Fruit fly (Drosophila melanogaster) whole organism, embryonic: ENCODE results near the gene Dad1.

ENCODE experiments used
- CG10274 ChIP-seq: fragments of 200-800 bp; sonication (Bioruptor generic); optimal IDR thresholded peaks from 3 replicates; lab custom pipeline; 2017; ENCODE audit warnings: missing biosample characterization, mild to moderate bottlenecking, missing genetic modification characterization
- CG11247 ChIP-seq: fragments of 200-800 bp; sonication (Bioruptor generic); IDR thresholded peaks from 2 replicates; pipeline ENCODE4 v1.3.6; 2022; ENCODE audit warnings: missing biosample characterization, missing genetic modification characterization
- CG12219 ChIP-seq: fragments of 200-800 bp; sonication (Bioruptor generic); optimal IDR thresholded peaks from 3 replicates; lab custom pipeline; 2018; ENCODE audit warnings: missing biosample characterization, mild to moderate bottlenecking, missing genetic modification characterization
- CG12391 ChIP-seq: fragments of 200-800 bp; sonication (Bioruptor generic); optimal IDR thresholded peaks from 3 replicates; lab custom pipeline; 2018; ENCODE audit warnings: missing biosample characterization, mild to moderate bottlenecking, missing genetic modification characterization, moderate library complexity
- CG15011 ChIP-seq: fragments of 200-800 bp; sonication (Bioruptor generic); optimal IDR thresholded peaks from 3 replicates; lab custom pipeline; 2018; ENCODE audit warnings: missing biosample characterization, mild to moderate bottlenecking, missing genetic modification characterization
- CG1529 ChIP-seq: fragments of 200-800 bp; sonication (Bioruptor generic); optimal IDR thresholded peaks from 3 replicates; lab custom pipeline; 2018; ENCODE audit warnings: missing biosample characterization, missing genetic modification characterization
- CG17328 ChIP-seq: fragments of 200-800 bp; sonication (Bioruptor generic); IDR thresholded peaks from 2 replicates; pipeline ENCODE4 v1.3.6; 2022; ENCODE audit warnings: missing biosample characterization, missing genetic modification characterization
- CG18011 ChIP-seq: fragments of 200-800 bp; sonication (Bioruptor generic); optimal IDR thresholded peaks from 2 replicates; lab custom pipeline; 2017; ENCODE audit warnings: missing biosample characterization, missing genetic modification characterization, mild to moderate bottlenecking, moderate library complexity, missing genotype
- CG6272 ChIP-seq: fragments of 200-800 bp; sonication (Bioruptor generic); IDR thresholded peaks from 2 replicates; pipeline ENCODE4 v1.3.6; 2022; ENCODE audit warnings: missing biosample characterization, missing genetic modification characterization
- CG6683 ChIP-seq: fragments of 200-800 bp; sonication (Bioruptor generic); optimal IDR thresholded peaks from 2 replicates; lab custom pipeline; 2017; ENCODE audit warnings: missing biosample characterization, mild to moderate bottlenecking, missing genetic modification characterization, missing genetic modification reagents
- CG8924 ChIP-seq: fragments of 200-800 bp; optimal IDR thresholded peaks from 3 replicates; lab custom pipeline; 2019; ENCODE audit warnings: missing biosample characterization, mild to moderate bottlenecking, missing genetic modification characterization, moderate library complexity
- Ets65A ChIP-seq: fragments of 200-800 bp; sonication (Bioruptor generic); peaks from one replicate; lab custom pipeline; 2016; ENCODE audit warnings: missing biosample characterization, missing genetic modification characterization
- Ets97D ChIP-seq: fragments of 200-800 bp; sonication (Bioruptor generic); optimal IDR thresholded peaks from 3 replicates; lab custom pipeline; 2016; ENCODE audit warnings: missing biosample characterization, missing genetic modification characterization
- Gug ChIP-seq: fragments of 200-800 bp; sonication (Bioruptor generic); IDR thresholded peaks from 4 replicates; pipeline ENCODE4 v1.3.6; 2022; ENCODE audit warnings: missing biosample characterization, missing genetic modification characterization
- HmgD ChIP-seq: fragments of 200-800 bp; sonication (Bioruptor generic); optimal IDR thresholded peaks from 3 replicates; lab custom pipeline; 2016; ENCODE audit warnings: missing biosample characterization, missing genetic modification characterization
- Hmx ChIP-seq: fragments of 200-800 bp; sonication (Bioruptor generic); optimal IDR thresholded peaks from 2 replicates; lab custom pipeline; 2016; ENCODE audit warnings: missing biosample characterization, missing genetic modification characterization
- Mad ChIP-seq: fragments of 200-800 bp; sonication (Bioruptor generic); optimal IDR thresholded peaks from 2 replicates; lab custom pipeline; 2016; ENCODE audit warnings: missing biosample characterization, missing genetic modification characterization
- Mrtf ChIP-seq: fragments of 200-800 bp; sonication (Bioruptor generic); IDR thresholded peaks from 3 replicates; pipeline ENCODE4 v1.3.6; 2022; ENCODE audit warnings: missing biosample characterization, missing genetic modification characterization
- NC2β ChIP-seq: fragments of 200-800 bp; sonication (Bioruptor generic); optimal IDR thresholded peaks from 2 replicates; lab custom pipeline; 2016; ENCODE audit warnings: missing biosample characterization, missing genetic modification characterization
- NfI ChIP-seq: fragments of 200-800 bp; sonication (Bioruptor generic); optimal IDR thresholded peaks from 3 replicates; lab custom pipeline; 2018; ENCODE audit warnings: missing biosample characterization, mild to moderate bottlenecking, missing genetic modification characterization, moderate library complexity
- Optix ChIP-seq: fragments of 200-800 bp; sonication (Bioruptor generic); IDR thresholded peaks from 3 replicates; pipeline ENCODE4 v1.3.6; 2022; ENCODE audit warnings: missing biosample characterization, missing genetic modification characterization
- Sin3A ChIP-seq: fragments of >200 bp; optimal IDR thresholded peaks from 2 replicates; lab custom pipeline; 2018
- Six4 ChIP-seq: fragments of 200-800 bp; sonication (Bioruptor generic); optimal IDR thresholded peaks from 2 replicates; lab custom pipeline; 2016; ENCODE audit warnings: missing biosample characterization, missing genetic modification characterization
- TFAM ChIP-seq: fragments of 200-800 bp; sonication (Bioruptor generic); optimal IDR thresholded peaks from 2 replicates; lab custom pipeline; 2017; ENCODE audit warnings: missing biosample characterization, missing genetic modification characterization, inconsistent platforms
- Usf ChIP-seq: fragments of 200-800 bp; sonication (Bioruptor generic); optimal IDR thresholded peaks from 2 replicates; lab custom pipeline; 2017; ENCODE audit warnings: missing genotype, missing biosample characterization, missing genetic modification characterization
- Xrp1 ChIP-seq: fragments of 200-800 bp; sonication (Bioruptor generic); IDR thresholded peaks from 2 replicates; pipeline ENCODE4 v1.3.6; 2022; ENCODE audit warnings: missing biosample characterization, missing genetic modification characterization
- abd-A ChIP-seq: fragments of 200-800 bp; sonication (Bioruptor generic); optimal IDR thresholded peaks from 3 replicates; lab custom pipeline; 2019; ENCODE audit warnings: missing biosample characterization, mild to moderate bottlenecking, missing genetic modification characterization, moderate library complexity
- ap ChIP-seq: fragments of 200-800 bp; sonication (Bioruptor generic); IDR thresholded peaks from 2 replicates; pipeline ENCODE4 v1.3.6; 2022; ENCODE audit warnings: missing biosample characterization, missing genetic modification characterization
- btn ChIP-seq: fragments of 200-800 bp; sonication (Bioruptor generic); optimal IDR thresholded peaks from 2 replicates; lab custom pipeline; 2016; ENCODE audit warnings: missing biosample characterization, missing genetic modification characterization
- da ChIP-seq: fragments of 200-800 bp; sonication (Bioruptor generic); optimal IDR thresholded peaks from 2 replicates; lab custom pipeline; 2016; ENCODE audit warnings: missing biosample characterization, missing genetic modification characterization
- dan ChIP-seq: fragments of 200-800 bp; sonication (Bioruptor generic); IDR thresholded peaks from 2 replicates; pipeline ENCODE4 v1.3.6; 2022; ENCODE audit warnings: missing biosample characterization, missing genetic modification characterization
- dimm ChIP-seq: fragments of 200-800 bp; sonication (Bioruptor generic); IDR thresholded peaks from 2 replicates; pipeline ENCODE4 v1.3.6; 2022; ENCODE audit warnings: missing biosample characterization, missing genetic modification characterization
- fd96Cb ChIP-seq: fragments of 200-800 bp; sonication (Bioruptor generic); optimal IDR thresholded peaks from 2 replicates; lab custom pipeline; 2018; ENCODE audit warnings: missing biosample characterization, mild to moderate bottlenecking, missing genetic modification characterization, moderate library complexity
- gt ChIP-seq: fragments of 200-800 bp; sonication (Bioruptor generic); IDR thresholded peaks from 2 replicates; pipeline ENCODE4 v1.3.6; 2022; ENCODE audit warnings: missing biosample characterization, missing genetic modification characterization
- kay ChIP-seq: fragments of 200-800 bp; sonication (Bioruptor generic); optimal IDR thresholded peaks from 2 replicates; lab custom pipeline; 2016; ENCODE audit warnings: missing biosample characterization, missing genetic modification characterization
- ken ChIP-seq: fragments of 200-800 bp; sonication (Bioruptor generic); IDR thresholded peaks from 3 replicates; pipeline ENCODE4 v1.3.6; 2022; ENCODE audit warnings: missing biosample characterization, missing genetic modification characterization
- klu ChIP-seq: fragments of 200-800 bp; sonication (Bioruptor generic); IDR thresholded peaks from 2 replicates; pipeline ENCODE4 v1.3.6; 2022; ENCODE audit warnings: missing biosample characterization, missing genetic modification characterization
- lbe ChIP-seq: fragments of 200-800 bp; sonication (Bioruptor generic); optimal IDR thresholded peaks from 2 replicates; lab custom pipeline; 2016; ENCODE audit warnings: missing biosample characterization, mild to moderate bottlenecking, missing genetic modification characterization
- pita ChIP-seq: fragments of 200-800 bp; sonication (Bioruptor generic); optimal IDR thresholded peaks from 2 replicates; lab custom pipeline; 2017; ENCODE audit warnings: missing biosample characterization, mild to moderate bottlenecking, missing genetic modification characterization
- psq ChIP-seq: fragments of 200-800 bp; sonication (Bioruptor generic); optimal IDR thresholded peaks from 2 replicates; lab custom pipeline; 2017; ENCODE audit warnings: missing biosample characterization, missing genetic modification characterization
- schlank ChIP-seq: fragments of 200-800 bp; sonication (Bioruptor generic); optimal IDR thresholded peaks from 2 replicates; lab custom pipeline; 2018; ENCODE audit warnings: missing biosample characterization, mild to moderate bottlenecking, missing genetic modification characterization
- so ChIP-seq: fragments of 200-800 bp; sonication (Bioruptor generic); IDR thresholded peaks from 3 replicates; pipeline ENCODE4 v1.3.6; 2022; ENCODE audit warnings: missing biosample characterization, missing genetic modification characterization
- tap ChIP-seq: fragments of 200-800 bp; optimal IDR thresholded peaks from 3 replicates; lab custom pipeline; 2019; ENCODE audit warnings: missing biosample characterization, mild to moderate bottlenecking, missing genetic modification characterization, moderate library complexity
- tin ChIP-seq: fragments of 200-800 bp; sonication (Bioruptor generic); optimal IDR thresholded peaks from 3 replicates; lab custom pipeline; 2016; ENCODE audit warnings: missing biosample characterization, missing genetic modification characterization
- tll ChIP-seq, 2 experiments: fragments of 200-800 bp in 1 of 2; fragments of >200 bp in 1 of 2; sonication (Bioruptor generic) in 1 of 2; optimal IDR thresholded peaks; 2 replicates each; lab custom pipeline; 2017 to 2019; ENCODE audit warnings: missing biosample characterization in 2 of 2, missing genetic modification characterization in 2 of 2, mild to moderate bottlenecking in 1 of 2, moderate library complexity in 1 of 2
- trem ChIP-seq: fragments of 200-800 bp; optimal IDR thresholded peaks from 3 replicates; lab custom pipeline; 2019; ENCODE audit warnings: missing biosample characterization, mild to moderate bottlenecking, missing genetic modification characterization, moderate library complexity
- ttk ChIP-seq: fragments of 200-800 bp; sonication (Bioruptor generic); IDR thresholded peaks from 2 replicates; pipeline ENCODE4 v2.1.2; 2022; ENCODE audit warnings: missing biosample characterization, missing genetic modification characterization
- tx ChIP-seq: fragments of 200-800 bp; sonication (Bioruptor generic); optimal IDR thresholded peaks from 2 replicates; lab custom pipeline; 2016; ENCODE audit warnings: missing biosample characterization, missing genetic modification characterization
- vnd ChIP-seq: fragments of 200-800 bp; sonication (Bioruptor generic); IDR thresholded peaks from 3 replicates; pipeline ENCODE4 v1.3.6; 2022; ENCODE audit warnings: missing biosample characterization, missing genetic modification characterization; ENCODE audit not compliant: partially characterized antibody
- z ChIP-seq: fragments of 200-800 bp; sonication (Bioruptor generic); IDR thresholded peaks from 3 replicates; pipeline ENCODE4 v1.3.6; 2022; ENCODE audit warnings: missing biosample characterization, missing genetic modification characterization
- zfh2 ChIP-seq: fragments of 200-800 bp; sonication (Bioruptor generic); optimal IDR thresholded peaks from 2 replicates; lab custom pipeline; 2016; ENCODE audit warnings: missing biosample characterization, missing genetic modification characterization

The Dad1 gene

DNA sequence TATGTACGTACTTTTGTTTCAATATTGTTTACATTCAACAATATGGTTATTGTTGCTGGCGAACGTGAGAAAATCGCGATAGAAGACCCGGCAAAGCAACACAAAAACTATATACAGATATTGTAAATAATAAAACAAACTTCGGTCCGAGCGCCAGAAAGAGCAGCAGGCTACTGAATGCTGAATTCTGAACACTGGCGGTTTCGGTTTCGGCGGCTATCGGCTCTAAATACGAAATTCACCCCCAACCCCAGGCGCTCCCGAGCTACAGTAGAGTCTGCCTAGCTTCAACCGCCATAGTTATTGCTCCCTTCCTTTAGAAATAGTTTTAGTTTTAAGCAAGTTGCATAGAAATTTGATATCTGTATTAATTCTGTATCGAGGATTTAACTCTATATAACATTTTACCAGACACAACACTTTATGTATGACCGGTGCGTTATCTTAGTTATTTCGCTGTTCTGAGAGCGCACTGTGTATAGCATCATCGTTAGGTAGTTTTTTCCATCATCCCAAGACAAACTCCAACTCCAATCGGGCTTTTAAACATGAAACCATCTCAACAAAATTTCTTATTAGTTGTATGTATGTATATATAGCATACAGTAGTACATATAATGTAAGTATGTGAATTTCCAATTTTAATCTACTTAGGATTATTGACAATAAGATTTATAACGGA is 21.5 kb downstream of the Dad1 start, which contains the start of gene CG7627 (continued):
- TF ChIP-seq Sin3A (lab: Kevin White, UChicago): no peak
- peak; percentile 80 for TF ChIP-seq CG17328 (GFP tag; lab: Robert Waterston, UW)
- peak; percentile 2 for TF ChIP-seq abd-A
- TF ChIP-seq trem: peak; percentile 25
- peak; percentile 57 for TF ChIP-seq tap (tag; lab: Kevin White, UChicago)
- peak; percentile 74 for TF ChIP-seq so (GFP tag; lab: Robert Waterston, UW)
- peak; percentile 72 for TF ChIP-seq ttk (GFP tag; lab: Robert Waterston, UW)
- TF ChIP-seq Six4: peak; percentile 59
- TF ChIP-seq CG6272 (GFP tag; lab: Robert Waterston, UW): peak; percentile 58
- TF ChIP-seq ap (GFP tag; lab: Robert Waterston, UW): 0 out of 2 replicates have a peak, but pooled peaks have one; percentile 51
- TF ChIP-seq HmgD (GFP tag; lab: Kevin White, UChicago): peak; percentile 65
- peak; percentile 68 for TF ChIP-seq tin (GFP tag; lab: Kevin White, UChicago)
- peak; percentile 63 for TF ChIP-seq CG6683
- TF ChIP-seq lbe (GFP tag; lab: Kevin White, UChicago): peak; percentile 65
- peak; percentile 88 for TF ChIP-seq CG11247
- peak; percentile 1 for TF ChIP-seq CG15011 (GFP tag; lab: Kevin White, UChicago)
- peak; percentile 74 for TF ChIP-seq zfh2 (GFP tag; lab: Kevin White, UChicago)
- TF ChIP-seq NfI: peak; percentile 52
- TF ChIP-seq Gug: peak; percentile 86
- TF ChIP-seq CG10274 (GFP tag; lab: Kevin White, UChicago): no peak
- no peak for TF ChIP-seq vnd
- TF ChIP-seq CG1529: peak; percentile 20
- TF ChIP-seq TFAM: no peak
- peak; percentile 83 for TF ChIP-seq Xrp1 (GFP tag; lab: Robert Waterston, UW)
- peak; percentile 49 for TF ChIP-seq NC2β (GFP tag; lab: Kevin White, UChicago)
- TF ChIP-seq pita (GFP tag; lab: Kevin White, UChicago): no peak
- peak; percentile 97 for TF ChIP-seq Ets65A (GFP tag; lab: Kevin White, UChicago)
- TF ChIP-seq Optix (GFP tag; lab: Robert Waterston, UW): peak; percentile 64; the same call in 1 of the 3 replicates
- no peak for TF ChIP-seq z
- peak; percentile 19 for TF ChIP-seq btn (GFP tag; lab: Kevin White, UChicago)
- TF ChIP-seq tll (GFP tag; optimal IDR thresholded peaks at IDR 0.05; lab: Kevin White, UChicago): no peak
- TF ChIP-seq CG12391 (tag; lab: Kevin White, UChicago): peak; percentile 77
- peak; percentile 26 for TF ChIP-seq CG18011 (GFP tag; lab: Kevin White, UChicago)
- 0 out of 3 replicates have a peak, but pooled peaks have one; percentile 53 for TF ChIP-seq ken (GFP tag; lab: Robert Waterston, UW)
- peak; percentile 25; the same call in 1 of the 2 replicates for TF ChIP-seq klu (GFP tag; lab: Robert Waterston, UW)
- peak; percentile 70; the same call in 1 of the 2 replicates for TF ChIP-seq dimm
- TF ChIP-seq CG12219 (GFP tag; lab: Kevin White, UChicago): peak; percentile 73
- peak; percentile 20 for TF ChIP-seq Hmx (GFP tag; lab: Kevin White, UChicago)
- peak; percentile 42 for TF ChIP-seq Ets97D (GFP tag; lab: Kevin White, UChicago)
- TF ChIP-seq CG8924 (tag; lab: Kevin White, UChicago): peak; percentile 61
- TF ChIP-seq fd96Cb: peak; percentile 68
- peak; percentile 51 for TF ChIP-seq Usf
- TF ChIP-seq schlank (tag; lab: Kevin White, UChicago): peak; percentile 64
- TF ChIP-seq Mad (GFP tag; lab: Kevin White, UChicago): no peak
- TF ChIP-seq tx (GFP tag; lab: Kevin White, UChicago): peak; percentile 57
- TF ChIP-seq psq (GFP tag; lab: Kevin White, UChicago): no peak
- TF ChIP-seq dan (GFP tag; lab: Robert Waterston, UW): no peak
- no peak for TF ChIP-seq gt (GFP tag; lab: Robert Waterston, UW)
- TF ChIP-seq Mrtf (GFP tag; lab: Robert Waterston, UW): peak; percentile 80
- TF ChIP-seq da (GFP tag; lab: Kevin White, UChicago): peak; percentile 19
- peak; percentile 31 for TF ChIP-seq kay (GFP tag; lab: Kevin White, UChicago)
